Fruit fly (Drosophila melanogaster) whole organism: ENCODE results near the gene Fancl.

Source experiments
- EcR ChIP-seq, 2 experiments: fragments of >200 bp; optimal IDR thresholded peaks; 2 replicates each; lab custom pipeline; 2017; ENCODE audit warnings: missing biosample characterization in 2 of 2, missing genetic modification characterization in 2 of 2, missing genetic modification reagents in 2 of 2
- psq ChIP-seq: fragments of >200 bp; optimal IDR thresholded peaks from 2 replicates; lab custom pipeline; 2017
- usp ChIP-seq: fragments of >200 bp; optimal IDR thresholded peaks from 2 replicates; lab custom pipeline; 2017; ENCODE audit warnings: missing biosample characterization, missing genetic modification characterization, mixed read lengths

DNA sequence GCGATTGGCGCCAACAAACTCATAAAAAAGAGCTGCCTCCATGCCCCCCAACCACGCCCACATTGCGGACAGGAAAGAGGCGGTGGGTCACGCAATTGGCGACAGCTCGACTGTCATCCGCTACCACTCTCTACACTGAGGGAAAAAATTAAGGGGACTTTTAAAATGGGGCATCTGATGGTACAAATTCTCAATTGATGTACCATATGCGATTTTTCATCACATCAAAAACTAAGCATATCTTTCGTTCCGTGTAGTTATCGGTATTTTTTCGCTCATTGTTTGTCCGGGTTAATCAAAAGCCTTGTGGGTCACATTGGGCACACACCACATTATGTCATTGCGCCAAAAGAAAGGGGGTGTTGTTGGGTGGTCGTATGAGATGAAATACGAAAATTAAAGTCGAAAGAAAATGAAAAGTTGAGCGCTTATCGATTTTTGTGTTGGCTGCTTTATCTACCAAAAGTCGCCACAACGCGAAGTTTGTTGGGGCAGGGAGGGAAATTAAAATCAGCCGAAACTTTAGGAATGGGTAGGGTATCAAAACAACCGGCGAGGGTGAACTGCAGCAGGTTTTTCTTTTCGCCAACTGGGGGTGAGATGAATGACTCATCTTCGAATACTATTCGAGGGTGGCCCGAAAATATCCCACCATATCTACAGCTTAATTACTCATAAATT, 28.5 kb downstream of the Fancl start:
- TF ChIP-seq EcR (GFP tag; optimal IDR thresholded peaks at IDR 0.05; lab: Kevin White, UChicago), result no peak
- TF ChIP-seq usp (GFP tag; lab: Kevin White, UChicago), result no peak
- TF ChIP-seq psq (lab: Kevin White, UChicago), result no peak
